ENCODE assay signal across 2 worm cellular contexts in genomic region chrV:19637890-19638289, ce11.
TF ChIP-seq lines count a peak whose summit lies in the region.

No protein-coding gene starts in this region.

TF ChIP-seq in whole organism, L4 larva, 104 proteins besides CTCF, POLR2A, EP300 and RAD21:
- TF ChIP-seq mdt-29 (GFP tag; IDR thresholded peaks at IDR 0.05; lab: Robert Waterston, UW): no peak
- peak; percentile 5; the same call in 1 of the 2 replicates for TF ChIP-seq Y48G9A.11 (GFP tag; IDR thresholded peaks at IDR 0.05; lab: Robert Waterston, UW)
- TF ChIP-seq ctbp-1 (GFP tag; IDR thresholded peaks at IDR 0.05; lab: Robert Waterston, UW): no peak
- peak; percentile 92 for TF ChIP-seq aha-1 (tag; lab: Kevin White, UChicago)

TF ChIP-seq in whole organism, young adult, 124 proteins besides CTCF, POLR2A, EP300 and RAD21:
- TF ChIP-seq ceh-58 (GFP tag; IDR thresholded peaks at IDR 0.05; lab: Robert Waterston, UW): 0 out of 2 replicates have a peak, but pooled peaks have one; percentile 43
- no peak for TF ChIP-seq pbrm-1 (GFP tag; IDR thresholded peaks at IDR 0.05; lab: Robert Waterston, UW)
